Fruit fly (Drosophila melanogaster) whole organism, embryonic: ENCODE measurements around the gene CG16812.

Experiments used
- Atf3 ChIP-seq: fragments of 200-800 bp; sonication (Bioruptor generic); optimal IDR thresholded peaks from 3 replicates; lab custom pipeline; 2016; ENCODE audit warnings: missing biosample characterization, missing genetic modification characterization
- B-H1 ChIP-seq: fragments of 200-800 bp; sonication (Bioruptor generic); IDR thresholded peaks from 3 replicates; pipeline ENCODE4 v1.3.6; 2022; ENCODE audit warnings: missing biosample characterization, missing genetic modification characterization
- B-H2 ChIP-seq: fragments of 200-800 bp; sonication (Bioruptor generic); optimal IDR thresholded peaks from 2 replicates; lab custom pipeline; 2018; ENCODE audit warnings: missing biosample characterization, mild to moderate bottlenecking, missing genetic modification characterization
- CG10209 ChIP-seq: fragments of 200-800 bp; sonication (Bioruptor generic); optimal IDR thresholded peaks from 3 replicates; lab custom pipeline; 2017; ENCODE audit warnings: missing biosample characterization, mild to moderate bottlenecking, missing genetic modification characterization, missing genetic modification reagents
- CG10274 ChIP-seq: fragments of 200-800 bp; sonication (Bioruptor generic); optimal IDR thresholded peaks from 3 replicates; lab custom pipeline; 2017; ENCODE audit warnings: missing biosample characterization, mild to moderate bottlenecking, missing genetic modification characterization
- CG10565 ChIP-seq: fragments of 200-800 bp; sonication (Bioruptor generic); optimal IDR thresholded peaks from 3 replicates; lab custom pipeline; 2016; ENCODE audit warnings: missing biosample characterization, mild to moderate bottlenecking, missing genetic modification characterization
- CG11093 ChIP-seq: fragments of 200-800 bp; sonication (Bioruptor generic); IDR thresholded peaks from 3 replicates; pipeline ENCODE4 v1.3.6; 2022; ENCODE audit warnings: missing biosample characterization, missing genetic modification characterization
- CG13296 ChIP-seq: fragments of 200-800 bp; sonication (Bioruptor generic); optimal IDR thresholded peaks from 3 replicates; lab custom pipeline; 2018; ENCODE audit warnings: missing biosample characterization, mild to moderate bottlenecking, missing genetic modification characterization
- CG14441 ChIP-seq: fragments of 200-800 bp; sonication (Bioruptor generic); IDR thresholded peaks from 2 replicates; pipeline ENCODE4 v1.3.6; 2022; ENCODE audit warnings: missing biosample characterization, missing genetic modification characterization
- CG14710 ChIP-seq: fragments of 200-800 bp; sonication (Bioruptor generic); optimal IDR thresholded peaks from 3 replicates; lab custom pipeline; 2019; ENCODE audit warnings: missing biosample characterization, mild to moderate bottlenecking, missing genetic modification characterization, moderate library complexity
- CG1602 ChIP-seq: fragments of 200-800 bp; sonication (Bioruptor generic); optimal IDR thresholded peaks from 3 replicates; lab custom pipeline; 2016; ENCODE audit warnings: missing biosample characterization, missing genetic modification characterization
- CG16863 ChIP-seq: fragments of 200-800 bp; sonication (Bioruptor generic); optimal IDR thresholded peaks from 3 replicates; lab custom pipeline; 2016; ENCODE audit warnings: missing biosample characterization, missing genetic modification characterization
- CG17385 ChIP-seq: fragments of 200-800 bp; sonication (Bioruptor generic); optimal IDR thresholded peaks from 3 replicates; lab custom pipeline; 2018; ENCODE audit warnings: missing biosample characterization, mild to moderate bottlenecking, missing genetic modification characterization
- CG17829 ChIP-seq: fragments of 200-800 bp; optimal IDR thresholded peaks from 2 replicates; lab custom pipeline; 2019; ENCODE audit warnings: missing biosample characterization, mild to moderate bottlenecking, missing genetic modification characterization, moderate library complexity
- CG30403 ChIP-seq: fragments of 200-800 bp; sonication (Bioruptor generic); optimal IDR thresholded peaks from 3 replicates; lab custom pipeline; 2016; ENCODE audit warnings: missing biosample characterization, missing genetic modification characterization
- CG31388 ChIP-seq: fragments of 200-800 bp; sonication (Bioruptor generic); optimal IDR thresholded peaks from 2 replicates; lab custom pipeline; 2016; ENCODE audit warnings: missing biosample characterization, missing genetic modification characterization
- CG33557 ChIP-seq: fragments of 200-800 bp; sonication (Bioruptor generic); optimal IDR thresholded peaks from 2 replicates; lab custom pipeline; 2019; ENCODE audit warnings: missing biosample characterization, mild to moderate bottlenecking, missing genetic modification characterization, moderate library complexity
- CG34376 ChIP-seq: fragments of 200-800 bp; sonication (Bioruptor generic); optimal IDR thresholded peaks from 2 replicates; lab custom pipeline; 2018; ENCODE audit warnings: missing biosample characterization, mild to moderate bottlenecking, missing genetic modification characterization
- CG3726 ChIP-seq: fragments of 200-800 bp; sonication (Bioruptor generic); IDR thresholded peaks from 3 replicates; pipeline ENCODE4, ENCODE4 v1.3.6; 2022; ENCODE audit warnings: missing biosample characterization, missing genetic modification characterization
- CG4854 ChIP-seq: fragments of 200-800 bp; sonication (Bioruptor generic); optimal IDR thresholded peaks from 2 replicates; lab custom pipeline; 2016; ENCODE audit warnings: missing biosample characterization, missing genetic modification characterization, inconsistent platforms
- CG5180 ChIP-seq: fragments of 200-800 bp; sonication (Bioruptor generic); optimal IDR thresholded peaks from 3 replicates; lab custom pipeline; 2017; ENCODE audit warnings: missing biosample characterization, missing genetic modification characterization, mild to moderate bottlenecking, moderate library complexity, missing genetic modification reagents
- CG6654 ChIP-seq: fragments of 200-800 bp; sonication (Bioruptor generic); optimal IDR thresholded peaks from 2 replicates; lab custom pipeline; 2017; ENCODE audit warnings: missing biosample characterization, mild to moderate bottlenecking, missing genetic modification characterization
- CG8290 ChIP-seq, 3 experiments: fragments of 200-800 bp; sonication (Bioruptor generic); optimal IDR thresholded peaks; 2 replicates each; lab custom pipeline; 2016 to 2019; ENCODE audit warnings: missing biosample characterization in 3 of 3, missing genetic modification characterization in 3 of 3, mild to moderate bottlenecking in 2 of 3, moderate library complexity in 1 of 3
- CG8478 ChIP-seq: fragments of >200 bp; optimal IDR thresholded peaks from 2 replicates; lab custom pipeline; 2018
- Ets97D ChIP-seq: fragments of 200-800 bp; sonication (Bioruptor generic); optimal IDR thresholded peaks from 3 replicates; lab custom pipeline; 2016; ENCODE audit warnings: missing biosample characterization, missing genetic modification characterization
- Fer2 ChIP-seq: fragments of 200-800 bp; sonication (Bioruptor generic); optimal IDR thresholded peaks from 2 replicates; lab custom pipeline; 2018; ENCODE audit warnings: missing biosample characterization, mild to moderate bottlenecking, missing genetic modification characterization, moderate library complexity
- Fer3 ChIP-seq: fragments of 200-800 bp; sonication (Bioruptor generic); optimal IDR thresholded peaks from 2 replicates; lab custom pipeline; 2018; ENCODE audit warnings: missing biosample characterization, mild to moderate bottlenecking, missing genetic modification characterization, moderate library complexity
- Nf-YA ChIP-seq: fragments of 200-800 bp; sonication (Bioruptor generic); IDR thresholded peaks from 2 replicates; pipeline ENCODE4 v1.3.6; 2022; ENCODE audit warnings: missing biosample characterization, missing genetic modification characterization
- Nf-YB ChIP-seq: fragments of 200-800 bp; sonication (Bioruptor generic); optimal IDR thresholded peaks from 3 replicates; lab custom pipeline; 2019; ENCODE audit warnings: missing biosample characterization, mild to moderate bottlenecking, missing genetic modification characterization, moderate library complexity
- Rfx ChIP-seq: fragments of 200-800 bp; sonication (Bioruptor generic); IDR thresholded peaks from 2 replicates; pipeline ENCODE4 v1.3.6; 2022; ENCODE audit warnings: missing biosample characterization, missing genetic modification characterization
- Stat92E ChIP-seq, 3 experiments: fragments of >200 bp in 2 of 3; fragments of 200-800 bp in 1 of 3; sonication (Bioruptor generic) in 1 of 3; optimal IDR thresholded peaks; 2 replicates each; lab custom pipeline; 2017 to 2019; ENCODE audit warnings: missing biosample characterization in 3 of 3, missing genetic modification characterization in 3 of 3, mild to moderate bottlenecking in 1 of 3, moderate library complexity in 1 of 3
- bab2 ChIP-seq: fragments of 200-800 bp; sonication (Bioruptor generic); optimal IDR thresholded peaks from 2 replicates; lab custom pipeline; 2016; ENCODE audit warnings: missing biosample characterization, missing genetic modification characterization
- br ChIP-seq: fragments of >200 bp; optimal IDR thresholded peaks from 2 replicates; lab custom pipeline; 2017
- cg ChIP-seq: fragments of 200-800 bp; sonication (Bioruptor generic); optimal IDR thresholded peaks from 3 replicates; lab custom pipeline; 2019; ENCODE audit warnings: missing biosample characterization, mild to moderate bottlenecking, missing genetic modification characterization, moderate library complexity
- chif ChIP-seq, 2 experiments: fragments of 200-800 bp; sonication (Bioruptor generic); optimal IDR thresholded peaks; 3 replicates each; lab custom pipeline; 2016; ENCODE audit warnings: missing biosample characterization in 2 of 2, missing genetic modification characterization in 2 of 2
- crol ChIP-seq: fragments of 200-800 bp; sonication (Bioruptor generic); IDR thresholded peaks from 2 replicates; pipeline ENCODE4 v1.3.6; 2022; ENCODE audit warnings: missing biosample characterization, missing genetic modification characterization
- emc ChIP-seq: fragments of 200-800 bp; sonication (Bioruptor generic); optimal IDR thresholded peaks from 2 replicates; lab custom pipeline; 2016; ENCODE audit warnings: missing biosample characterization, missing genetic modification characterization
- fru ChIP-seq: fragments of >200 bp; optimal IDR thresholded peaks from 2 replicates; lab custom pipeline; 2017
- gcm2 ChIP-seq: fragments of 200-800 bp; sonication (Bioruptor generic); optimal IDR thresholded peaks from 2 replicates; lab custom pipeline; 2016; ENCODE audit warnings: missing biosample characterization, missing genetic modification characterization
- gsb-n ChIP-seq: fragments of 200-800 bp; sonication (Bioruptor generic); optimal IDR thresholded peaks from 3 replicates; lab custom pipeline; 2018; ENCODE audit warnings: missing biosample characterization, mild to moderate bottlenecking, missing genetic modification characterization
- h ChIP-seq: fragments of >200 bp; optimal IDR thresholded peaks from 2 replicates; lab custom pipeline; 2017
- her ChIP-seq: fragments of 200-800 bp; sonication (Bioruptor generic); optimal IDR thresholded peaks from 2 replicates; lab custom pipeline; 2016; ENCODE audit warnings: missing biosample characterization, missing genetic modification characterization
- knrl ChIP-seq: fragments of 200-800 bp; sonication (Bioruptor generic); IDR thresholded peaks from 3 replicates; pipeline ENCODE4 v1.3.6; 2022; ENCODE audit warnings: missing biosample characterization, missing genetic modification characterization; ENCODE audit not compliant: partially characterized antibody
- pita ChIP-seq: fragments of 200-800 bp; sonication (Bioruptor generic); optimal IDR thresholded peaks from 2 replicates; lab custom pipeline; 2017; ENCODE audit warnings: missing biosample characterization, mild to moderate bottlenecking, missing genetic modification characterization
- row ChIP-seq: fragments of 200-800 bp; sonication (Bioruptor generic); IDR thresholded peaks from 3 replicates; pipeline ENCODE4 v1.3.6; 2022; ENCODE audit warnings: missing biosample characterization, missing genetic modification characterization
- sna ChIP-seq: fragments of 200-800 bp; sonication (Bioruptor generic); IDR thresholded peaks from 2 replicates; pipeline ENCODE4 v1.3.6; 2022; ENCODE audit warnings: missing biosample characterization, missing genetic modification characterization; ENCODE audit not compliant: partially characterized antibody
- sr ChIP-seq: fragments of 200-800 bp; sonication (Bioruptor generic); IDR thresholded peaks from 3 replicates; pipeline ENCODE4 v1.3.6; 2022; ENCODE audit warnings: missing biosample characterization, missing genetic modification characterization
- tgo ChIP-seq: fragments of 200-800 bp; sonication (Bioruptor generic); IDR thresholded peaks from 3 replicates; pipeline ENCODE4 v1.3.6; 2022; ENCODE audit warnings: missing biosample characterization, missing genetic modification characterization
- trem ChIP-seq: fragments of 200-800 bp; optimal IDR thresholded peaks from 3 replicates; lab custom pipeline; 2019; ENCODE audit warnings: missing biosample characterization, mild to moderate bottlenecking, missing genetic modification characterization, moderate library complexity
- vnd ChIP-seq: fragments of 200-800 bp; sonication (Bioruptor generic); IDR thresholded peaks from 3 replicates; pipeline ENCODE4 v1.3.6; 2022; ENCODE audit warnings: missing biosample characterization, missing genetic modification characterization; ENCODE audit not compliant: partially characterized antibody
- zen2 ChIP-seq: fragments of 200-800 bp; sonication (Bioruptor generic); IDR thresholded peaks from 3 replicates; pipeline ENCODE4 v1.3.6; 2022; ENCODE audit warnings: missing biosample characterization, missing genetic modification characterization; ENCODE audit not compliant: partially characterized antibody

Gene CG16812

dm6 chr2L:13176701-13177249, 45.6 kb upstream of the CG16812 start, which contains the start of the genes Sfmbt and CG5439 (continued):
- TF ChIP-seq CG3726 (GFP tag; lab: Robert Waterston, UW): no peak
- peak; percentile 77 for TF ChIP-seq Rfx
- TF ChIP-seq CG33557 (GFP tag; lab: Kevin White, UChicago): peak; percentile 62
- TF ChIP-seq B-H2: no peak
- no peak for TF ChIP-seq CG5180 (GFP tag; lab: Kevin White, UChicago)
- peak; percentile 62 for TF ChIP-seq knrl (GFP tag; lab: Robert Waterston, UW)
- TF ChIP-seq CG17829 (tag; lab: Kevin White, UChicago): peak; percentile 80
- no peak for TF ChIP-seq Fer3 (tag; lab: Kevin White, UChicago)
- peak; percentile 83 for TF ChIP-seq CG1602 (GFP tag; lab: Kevin White, UChicago)
- TF ChIP-seq pita: no peak
- no peak for TF ChIP-seq Nf-YA (GFP tag; lab: Robert Waterston, UW)
- peak; percentile 74 for TF ChIP-seq CG34376 (GFP tag; lab: Kevin White, UChicago)
- peak; percentile 95 for TF ChIP-seq CG14710 (tag; lab: Kevin White, UChicago)
- TF ChIP-seq chif (GFP tag; optimal IDR thresholded peaks at IDR 0.05; lab: Kevin White, UChicago): peak; percentile 58 to 69
- TF ChIP-seq CG8290 (GFP tag; optimal IDR thresholded peaks at IDR 0.05; lab: Kevin White, UChicago): peak; percentile 75
- TF ChIP-seq CG8290 (tag; optimal IDR thresholded peaks at IDR 0.05; lab: Kevin White, UChicago): peak in 1 of 2 experiments; percentile 58
- TF ChIP-seq bab2: peak; percentile 82
- TF ChIP-seq trem (tag; lab: Kevin White, UChicago): peak; percentile 79
- peak; percentile 94 for TF ChIP-seq row (GFP tag; lab: Robert Waterston, UW)
- peak; percentile 71 for TF ChIP-seq CG4854 (GFP tag; lab: Kevin White, UChicago)
- TF ChIP-seq CG8478 (lab: Kevin White, UChicago): no peak
- no peak for TF ChIP-seq fru (lab: Kevin White, UChicago)
- peak; percentile 71 for TF ChIP-seq CG14441 (GFP tag; lab: Robert Waterston, UW)
- TF ChIP-seq Stat92E (GFP tag; optimal IDR thresholded peaks at IDR 0.05; lab: Kevin White, UChicago): peak in 1 of 3 experiments; percentile 30
- TF ChIP-seq sna (GFP tag; lab: Robert Waterston, UW): no peak; the same call in 1 of the 2 replicates
- TF ChIP-seq zen2 (GFP tag; lab: Robert Waterston, UW): no peak
- TF ChIP-seq CG10274 (GFP tag; lab: Kevin White, UChicago): peak; percentile 36
- peak; percentile 18 for TF ChIP-seq CG6654 (GFP tag; lab: Kevin White, UChicago)
- no peak for TF ChIP-seq CG13296 (GFP tag; lab: Kevin White, UChicago)
- TF ChIP-seq gcm2 (GFP tag; lab: Kevin White, UChicago): no peak
- no peak for TF ChIP-seq br
- TF ChIP-seq her: peak; percentile 70
- TF ChIP-seq h (lab: Kevin White, UChicago): no peak
- no peak for TF ChIP-seq gsb-n (tag; lab: Kevin White, UChicago)
- peak; percentile 21 for TF ChIP-seq Nf-YB (GFP tag; lab: Kevin White, UChicago)
- TF ChIP-seq Atf3 (GFP tag; lab: Kevin White, UChicago): peak; percentile 53
- TF ChIP-seq vnd (GFP tag; lab: Robert Waterston, UW): no peak
- TF ChIP-seq cg (GFP tag; lab: Kevin White, UChicago): no peak
- TF ChIP-seq CG10565 (GFP tag; lab: Kevin White, UChicago): no peak
- peak; percentile 62 for TF ChIP-seq emc (GFP tag; lab: Kevin White, UChicago)
- peak; percentile 81 for TF ChIP-seq Ets97D (GFP tag; lab: Kevin White, UChicago)
- no peak for TF ChIP-seq CG10209 (GFP tag; lab: Kevin White, UChicago)
- TF ChIP-seq Fer2 (tag; lab: Kevin White, UChicago): peak; percentile 57
- no peak for TF ChIP-seq CG17385 (GFP tag; lab: Kevin White, UChicago)
- TF ChIP-seq tgo (GFP tag; lab: Robert Waterston, UW): peak; percentile 75; the same call in 2 of the 3 replicates
- peak; percentile 32; the same call in 2 of the 3 replicates for TF ChIP-seq B-H1 (GFP tag; lab: Robert Waterston, UW)
- no peak for TF ChIP-seq crol (GFP tag; lab: Robert Waterston, UW)
- TF ChIP-seq CG30403: peak; percentile 91
- TF ChIP-seq CG11093: peak; percentile 43; the same call in 1 of the 3 replicates
- peak; percentile 52 for TF ChIP-seq CG31388
- TF ChIP-seq CG16863: peak; percentile 69
- no peak for TF ChIP-seq sr (GFP tag; lab: Robert Waterston, UW)
